Fruit fly (Drosophila melanogaster): ENCODE measurements around the gene CG1523.
A peak's percentile ranks its signal among the peaks of the same experiment; 100 is the strongest.

dm6 chr3R:28840620-28841019, 21.2 kb upstream of the CG1523 start:
- TF ChIP-seq CG9948 (tag; optimal IDR thresholded peaks at IDR 0.05) (no peak), EcR (GFP tag; optimal IDR thresholded peaks at IDR 0.05) (peak; percentile 58), CG34367 (tag; optimal IDR thresholded peaks at IDR 0.05) (no peak), fd96Ca (GFP tag; IDR thresholded peaks at IDR 0.05) (no peak), CG14655 (GFP tag; optimal IDR thresholded peaks at IDR 0.05) (no peak), gl (tag; optimal IDR thresholded peaks at IDR 0.05) (no peak), CG17806 (tag; optimal IDR thresholded peaks at IDR 0.05) (no peak)
